Fruit fly (Drosophila melanogaster): ENCODE data around the gene Sfp24F.

- no peak for TF ChIP-seq insv (optimal IDR thresholded peaks at IDR 0.05)
- no peak for TF ChIP-seq psq (optimal IDR thresholded peaks at IDR 0.05)
- TF ChIP-seq h (optimal IDR thresholded peaks at IDR 0.05), result no peak
- no peak for TF ChIP-seq ttk (optimal IDR thresholded peaks at IDR 0.05)
These were observed 17.7 kb upstream of the Sfp24F start, which contains the start of the genes mRpL27 and CG15435 for dm6 chr2L:4459543-4459942.
